Worm (Caenorhabditis elegans): ENCODE measurements around the gene W08G11.1.

W08G11.1 gene

ce11 chrV:16399388-16399787 is 52.5 kb downstream of the W08G11.1 start, which contains the start of gene sre-36:
Gene sre-36, plus strand, starts transcription at chrV:16399688.
- no peak for TF ChIP-seq F13C5.2 (tag; optimal IDR thresholded peaks at IDR 0.05)
- TF ChIP-seq scrt-1 (GFP tag; IDR thresholded peaks at IDR 0.05) = no peak
- TF ChIP-seq hmg-4 (GFP tag; optimal IDR thresholded peaks at IDR 0.05) = no peak
- TF ChIP-seq hmbx-1 (tag; optimal IDR thresholded peaks at IDR 0.05) = no peak
- TF ChIP-seq tbx-37 (GFP tag; conservative IDR thresholded peaks at IDR 0.05) = no peak
- no peak for TF ChIP-seq aly-1 (tag; optimal IDR thresholded peaks at IDR 0.05)
- no peak for TF ChIP-seq ets-7 (tag; optimal IDR thresholded peaks at IDR 0.05)

Data from whole organism, early embryonic.